Worm (Caenorhabditis elegans) whole organism, L2 larva: ENCODE data around the gene nlp-11.

Experiments used
- C34F6.9 ChIP-seq: fragments of 150-350 bp; optimal IDR thresholded peaks from 2 replicates; lab custom pipeline; 2014; ENCODE audit warnings: missing biosample characterization, missing genetic modification characterization
- R02D3.7 ChIP-seq: fragments of 150-350 bp; optimal IDR thresholded peaks from 2 replicates; lab custom pipeline; 2014; ENCODE audit warnings: missing biosample characterization, missing genetic modification characterization
- Y55F3AM.14 ChIP-seq: fragments of 200-800 bp; sonication (Bioruptor generic); optimal IDR thresholded peaks from 2 replicates; lab custom pipeline; 2018; ENCODE audit warnings: mild to moderate bottlenecking, missing genetic modification characterization, missing compliant biosample characterization
- aly-2 ChIP-seq: fragments of 150-350 bp; optimal IDR thresholded peaks from 2 replicates; lab custom pipeline; 2014; ENCODE audit warnings: missing biosample characterization, missing genetic modification characterization
- ama-1 ChIP-seq: fragments of 150-350 bp; optimal IDR thresholded peaks from 2 replicates; lab custom pipeline; 2018; ENCODE audit warnings: inconsistent platforms
- blmp-1 ChIP-seq: sonication (generic microtip); optimal IDR thresholded peaks from 2 replicates; lab custom pipeline; 2017; ENCODE audit warnings: missing genetic modification characterization, mild to moderate bottlenecking, missing compliant biosample characterization, antibody characterized with exemption, moderate library complexity; ENCODE audit not compliant: insufficient read depth
- ceh-16 ChIP-seq: fragments of 150-350 bp; optimal IDR thresholded peaks from 2 replicates; lab custom pipeline; 2014; ENCODE audit warnings: missing biosample characterization, missing genetic modification characterization
- ceh-82 ChIP-seq: fragments of 150-350 bp; optimal IDR thresholded peaks from 2 replicates; lab custom pipeline; 2014; ENCODE audit warnings: missing biosample characterization, missing genetic modification characterization
- crh-2 ChIP-seq: sonication (generic microtip); optimal IDR thresholded peaks from 2 replicates; lab custom pipeline; 2017; ENCODE audit warnings: missing biosample characterization, missing genetic modification characterization
- dmd-4 ChIP-seq: sonication (generic microtip); optimal IDR thresholded peaks from 2 replicates; lab custom pipeline; 2017; ENCODE audit warnings: missing biosample characterization, missing genetic modification characterization
- egl-27 ChIP-seq: sonication (generic microtip); optimal IDR thresholded peaks from 3 replicates; lab custom pipeline; 2017; ENCODE audit warnings: missing biosample characterization, missing genetic modification reagents, missing genetic modification characterization
- elt-1 ChIP-seq: fragments of 150-350 bp; optimal IDR thresholded peaks from 2 replicates; lab custom pipeline; 2014; ENCODE audit warnings: missing biosample characterization, missing genetic modification characterization
- fos-1 ChIP-seq: fragments of 150-350 bp; optimal IDR thresholded peaks from 2 replicates; lab custom pipeline; 2014; ENCODE audit warnings: missing biosample characterization, missing genetic modification characterization
- gmeb-1 ChIP-seq: fragments of 150-350 bp; optimal IDR thresholded peaks from 2 replicates; lab custom pipeline; 2014; ENCODE audit warnings: missing biosample characterization, missing genetic modification characterization
- lin-11 ChIP-seq: fragments of 150-350 bp; sonication (generic microtip); optimal IDR thresholded peaks from 2 replicates; lab custom pipeline; 2014; ENCODE audit warnings: missing biosample characterization, missing genetic modification characterization, inconsistent platforms, mixed read lengths
- lin-13 ChIP-seq: fragments of 150-350 bp; optimal IDR thresholded peaks from 2 replicates; lab custom pipeline; 2014; ENCODE audit warnings: missing biosample characterization, missing genetic modification reagents, missing genetic modification characterization
- lin-39 ChIP-seq: fragments of 150-350 bp; optimal IDR thresholded peaks from 2 replicates; lab custom pipeline; 2014; ENCODE audit warnings: missing biosample characterization, missing genetic modification reagents, missing genetic modification characterization
- lsy-2 ChIP-seq, 2 experiments: fragments of 150-350 bp in 1 of 2; sonication (generic microtip) in 1 of 2; optimal IDR thresholded peaks; 2 replicates each; lab custom pipeline; 2014 to 2017; ENCODE audit warnings: missing biosample characterization in 2 of 2, missing genetic modification characterization in 2 of 2
- mab-5 ChIP-seq: fragments of 150-350 bp; optimal IDR thresholded peaks from 2 replicates; lab custom pipeline; 2014; ENCODE audit warnings: missing biosample characterization, missing genetic modification characterization
- mbf-1 ChIP-seq: sonication (generic microtip); optimal IDR thresholded peaks from 2 replicates; lab custom pipeline; 2017; ENCODE audit warnings: missing biosample characterization, missing genetic modification characterization
- nhr-12 ChIP-seq: fragments of 150-350 bp; optimal IDR thresholded peaks from 2 replicates; lab custom pipeline; 2014; ENCODE audit warnings: missing biosample characterization, missing genetic modification characterization
- nhr-129 ChIP-seq: fragments of 150-350 bp; optimal IDR thresholded peaks from 2 replicates; lab custom pipeline; 2014; ENCODE audit warnings: missing biosample characterization, missing genetic modification characterization
- nhr-23 ChIP-seq: fragments of 150-350 bp; optimal IDR thresholded peaks from 2 replicates; lab custom pipeline; 2014; ENCODE audit warnings: missing biosample characterization, missing genetic modification reagents, missing genetic modification characterization
- nhr-25 ChIP-seq: fragments of 150-350 bp; sonication (generic microtip); optimal IDR thresholded peaks from 3 replicates; lab custom pipeline; 2014; ENCODE audit warnings: missing biosample characterization, missing genetic modification characterization
- nhr-6 ChIP-seq: fragments of 150-350 bp; optimal IDR thresholded peaks from 2 replicates; lab custom pipeline; 2014; ENCODE audit warnings: missing biosample characterization, missing genetic modification characterization
- nhr-77 ChIP-seq: fragments of 150-350 bp; optimal IDR thresholded peaks from 2 replicates; lab custom pipeline; 2014; ENCODE audit warnings: missing biosample characterization, missing genetic modification characterization
- sem-4 ChIP-seq: fragments of 150-350 bp; optimal IDR thresholded peaks from 2 replicates; lab custom pipeline; 2014; ENCODE audit warnings: missing biosample characterization, missing genetic modification reagents, missing genetic modification characterization
- sma-3 ChIP-seq: sonication (generic microtip); optimal IDR thresholded peaks from 2 replicates; lab custom pipeline; 2016; ENCODE audit warnings: missing genetic modification reagents, missing genetic modification characterization, missing compliant biosample characterization
- sma-9 ChIP-seq, 2 experiments: fragments of 150-350 bp in 1 of 2; sonication (generic microtip) in 1 of 2; optimal IDR thresholded peaks; 2 replicates each; lab custom pipeline; 2014 to 2016; ENCODE audit warnings: missing genetic modification characterization in 2 of 2, mild to moderate bottlenecking in 1 of 2, missing biosample characterization in 1 of 2, missing compliant biosample characterization in 1 of 2, missing genetic modification reagents in 1 of 2, moderate library complexity in 1 of 2
- unc-39 ChIP-seq: fragments of 150-350 bp; optimal IDR thresholded peaks from 2 replicates; lab custom pipeline; 2014; ENCODE audit warnings: missing biosample characterization, missing genetic modification characterization
- unc-55 ChIP-seq: fragments of 150-350 bp; sonication (generic microtip); optimal IDR thresholded peaks from 3 replicates; lab custom pipeline; 2014; ENCODE audit warnings: missing biosample characterization, missing genetic modification reagents, missing genetic modification characterization
- unc-62 ChIP-seq: fragments of 150-350 bp; optimal IDR thresholded peaks from 2 replicates; lab custom pipeline; 2014; ENCODE audit warnings: missing biosample characterization, missing genetic modification reagents, missing genetic modification characterization
- ztf-11 ChIP-seq: sonication (generic microtip); optimal IDR thresholded peaks from 2 replicates; lab custom pipeline; 2017; ENCODE audit warnings: missing biosample characterization, missing genetic modification characterization
- ztf-4 ChIP-seq: fragments of 150-350 bp; optimal IDR thresholded peaks from 2 replicates; lab custom pipeline; 2014; ENCODE audit warnings: missing biosample characterization, missing genetic modification characterization

The nlp-11 gene

DNA sequence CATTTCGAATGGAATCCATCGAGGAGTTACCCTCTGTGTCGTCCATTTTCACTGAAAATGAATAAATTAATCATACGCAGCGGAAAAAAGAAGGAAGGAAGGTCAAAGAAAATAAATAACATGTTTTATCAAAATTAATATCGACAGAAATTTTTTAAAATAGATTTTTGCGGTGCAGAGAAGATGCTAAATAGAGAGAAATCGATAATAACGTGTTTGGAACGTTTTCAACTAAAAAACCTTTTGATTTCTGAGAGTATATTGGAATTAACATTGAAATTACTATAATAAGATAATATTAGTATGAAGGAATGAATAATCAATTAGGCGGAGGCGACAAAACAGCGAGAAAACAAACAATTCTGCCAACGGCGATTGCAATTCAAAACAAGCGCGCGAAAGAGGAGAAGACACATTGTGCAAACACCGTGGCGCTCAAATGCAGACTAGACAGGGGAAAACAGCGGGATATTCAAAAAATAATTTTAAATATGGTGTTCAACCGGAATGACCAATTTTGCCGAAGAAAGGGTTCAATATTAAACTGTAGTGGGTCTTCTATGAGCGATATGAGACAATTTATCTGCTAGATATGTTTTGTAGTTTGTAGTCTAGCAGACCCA is 24.8 kb upstream of the nlp-11 start, which contains the start of gene wee-1.3 (continued):
- TF ChIP-seq mbf-1 (tag; lab: Kevin White, UChicago) (no peak), nhr-77 (tag; lab: Kevin White, UChicago) (no peak), R02D3.7 (tag; lab: Kevin White, UChicago) (peak; percentile 16), ceh-16 (tag; lab: Kevin White, UChicago) (no peak)

ce11 chrII:9713083-9713482 is 21.3 kb upstream of the nlp-11 start:
- TF ChIP-seq nhr-25 (tag; lab: Kevin White, UChicago) (peak; percentile 31), sma-9 (GFP tag; optimal IDR thresholded peaks at IDR 0.05; lab: Kevin White, UChicago) (peak; percentile 12), sma-9 (tag; optimal IDR thresholded peaks at IDR 0.05; lab: Kevin White, UChicago) (no peak), elt-1 (tag; lab: Kevin White, UChicago) (no peak)
- TF ChIP-seq, all 48 proteins: peak for 2

DNA sequence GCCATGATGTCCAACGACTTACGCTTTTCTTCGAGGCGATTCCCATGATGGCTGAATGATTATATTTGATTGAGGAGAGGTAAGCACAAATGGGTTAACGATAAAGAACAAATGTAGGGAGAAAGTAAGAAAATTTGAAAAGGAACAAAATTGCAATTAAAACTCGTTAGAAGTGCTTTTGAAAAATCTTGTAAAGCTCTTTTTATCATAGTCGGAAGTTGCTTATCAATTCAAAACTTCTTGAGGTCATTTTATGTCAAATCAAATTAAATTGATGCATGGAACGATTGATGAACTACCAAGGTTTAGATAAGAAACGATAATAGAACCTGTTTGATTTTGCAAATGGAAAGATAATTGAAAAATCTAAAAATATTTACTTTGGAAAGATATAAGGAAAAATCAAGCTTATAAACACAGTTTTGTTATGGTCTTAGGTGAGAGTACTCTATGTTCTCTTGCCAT is 17.1 kb upstream of the nlp-11 start, which contains the start of gene glt-5:
Gene glt-5 (minus strand): TSS at position 51 of the 465 bp plus-strand sequence.
- peak; percentile 51 for TF ChIP-seq sma-9 (GFP tag; optimal IDR thresholded peaks at IDR 0.05; lab: Kevin White, UChicago)
- no peak for TF ChIP-seq sma-9 (tag; optimal IDR thresholded peaks at IDR 0.05; lab: Kevin White, UChicago)
- TF ChIP-seq sem-4 (tag; lab: Kevin White, UChicago) = no peak

DNA sequence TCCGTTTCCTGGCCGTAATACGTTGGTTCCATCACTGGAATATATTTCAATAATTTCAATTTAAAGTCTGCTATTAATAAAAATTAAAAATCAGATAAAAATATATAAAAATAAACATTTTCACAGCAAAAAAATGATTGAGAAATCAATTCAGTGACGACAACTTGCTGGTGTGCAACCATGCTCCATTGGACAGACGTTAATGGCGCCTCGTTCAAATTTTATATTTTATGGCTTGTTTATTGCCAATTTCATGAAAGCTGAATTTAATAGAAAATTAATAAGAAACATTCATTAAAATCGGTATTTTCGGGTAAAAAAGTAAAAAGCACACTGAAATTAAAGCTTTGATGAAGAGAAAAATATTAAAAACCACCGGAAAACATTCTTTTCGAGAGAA is 14.5 kb upstream of the nlp-11 start, which contains the start of gene Y53C12A.3:
Gene Y53C12A.3 (minus strand): TSS at position 34 of the 400 bp plus-strand sequence.
- TF ChIP-seq nhr-6 (tag; lab: Kevin White, UChicago) (no peak), nhr-77 (tag; lab: Kevin White, UChicago) (no peak), nhr-12 (no peak), egl-27 (no peak), lsy-2 (tag; optimal IDR thresholded peaks at IDR 0.05; lab: Kevin White, UChicago) (peak in 1 of 2 experiments; percentile 74), unc-55 (GFP tag; lab: Kevin White, UChicago) (peak; percentile 79), mab-5 (tag; lab: Kevin White, UChicago) (no peak), ceh-16 (tag; lab: Kevin White, UChicago) (no peak), ztf-11 (tag; lab: Kevin White, UChicago) (no peak), ztf-4 (tag; lab: Kevin White, UChicago) (no peak), lin-13 (GFP tag; lab: Kevin White, UChicago) (peak; percentile 34), fos-1 (tag; lab: Kevin White, UChicago) (peak; percentile 17), ceh-82 (no peak), blmp-1 (tag; lab: Kevin White, UChicago) (peak; percentile 24), lin-11 (tag; lab: Kevin White, UChicago) (no peak), unc-62 (GFP tag; lab: Kevin White, UChicago) (no peak), dmd-4 (tag; lab: Kevin White, UChicago) (no peak), nhr-129 (tag; lab: Kevin White, UChicago) (peak; percentile 7), crh-2 (tag; lab: Kevin White, UChicago) (peak; percentile 39), nhr-23 (tag; lab: Kevin White, UChicago) (no peak), gmeb-1 (tag; lab: Kevin White, UChicago) (peak; percentile 91), C34F6.9 (peak; percentile 40), sma-3 (GFP tag; lab: Kevin White, UChicago) (peak; percentile 7)

ce11 chrII:9704746-9705145 is 13.0 kb upstream of the nlp-11 start, which contains the start of gene Y53C12A.10:
Y53C12A.10 (minus strand) TSS chrII:9704846.
- TF ChIP-seq unc-39 (tag; lab: Kevin White, UChicago) = no peak
- TF ChIP-seq sma-9 (GFP tag; optimal IDR thresholded peaks at IDR 0.05; lab: Kevin White, UChicago) = no peak
- TF ChIP-seq sma-9 (tag; optimal IDR thresholded peaks at IDR 0.05; lab: Kevin White, UChicago) = no peak
- TF ChIP-seq fos-1 (tag; lab: Kevin White, UChicago) = no peak
- TF ChIP-seq lin-39 (tag; lab: Kevin White, UChicago) = no peak
- TF ChIP-seq Y55F3AM.14 (GFP tag; lab: Kevin White, UChicago) = no peak
- no peak for TF ChIP-seq nhr-77 (tag; lab: Kevin White, UChicago)
- no peak for TF ChIP-seq nhr-25 (tag; lab: Kevin White, UChicago)
- TF ChIP-seq ama-1 (lab: Kevin White, UChicago) = no peak
- TF ChIP-seq aly-2 (tag; lab: Kevin White, UChicago) = no peak
- TF ChIP-seq, all 48 proteins: peak for 0
